Worm (Caenorhabditis elegans) whole organism, L4 larva: ENCODE measurements around the gene srh-39.

Experiments used
- aly-2 ChIP-seq: sonication (generic microtip); optimal IDR thresholded peaks from 2 replicates; lab custom pipeline; 2018; ENCODE audit warnings: missing biosample characterization, missing genetic modification characterization
- ces-1 ChIP-seq: fragments of 150-350 bp; sonication (generic microtip); optimal IDR thresholded peaks from 4 replicates; lab custom pipeline; 2014; ENCODE audit warnings: missing biosample characterization, missing genetic modification reagents, missing genetic modification characterization
- hlh-30 ChIP-seq: sonication (generic microtip); optimal IDR thresholded peaks from 2 replicates; lab custom pipeline; 2017; ENCODE audit warnings: antibody characterized with exemption, mild to moderate bottlenecking, missing genetic modification characterization, missing compliant biosample characterization; ENCODE audit not compliant: insufficient read depth
- lin-1 ChIP-seq: fragments of 200-800 bp; sonication (Bioruptor generic); IDR thresholded peaks from 2 replicates; pipeline ENCODE4 v1.3.6; 2022; ENCODE audit warnings: missing genetic modification reagents, missing genetic modification characterization, missing compliant biosample characterization
- lin-38 ChIP-seq: fragments of 200-800 bp; sonication (Bioruptor generic); IDR thresholded peaks from 2 replicates; pipeline ENCODE4 v1.3.6; 2022; ENCODE audit warnings: missing genetic modification reagents, missing genetic modification characterization, missing compliant biosample characterization
- lir-3 ChIP-seq: sonication (generic microtip); optimal IDR thresholded peaks from 2 replicates; lab custom pipeline; 2016; ENCODE audit warnings: mild to moderate bottlenecking, missing genetic modification characterization, missing compliant biosample characterization
- nhr-10 ChIP-seq: fragments of 150-350 bp; optimal IDR thresholded peaks from 2 replicates; lab custom pipeline; 2014; ENCODE audit warnings: missing biosample characterization, missing genetic modification characterization
- nhr-237 ChIP-seq: sonication (generic microtip); optimal IDR thresholded peaks from 2 replicates; lab custom pipeline; 2017; ENCODE audit warnings: missing biosample characterization, missing genetic modification characterization
- sdz-12 ChIP-seq: fragments of 200-800 bp; sonication (Bioruptor generic); optimal IDR thresholded peaks from 2 replicates; lab custom pipeline; 2018; ENCODE audit warnings: mild to moderate bottlenecking, missing genetic modification characterization, missing compliant biosample characterization
- spr-3 ChIP-seq: fragments of 200-800 bp; sonication (Bioruptor generic); optimal IDR thresholded peaks from 2 replicates; lab custom pipeline; 2018; ENCODE audit warnings: mild to moderate bottlenecking, missing genetic modification characterization, missing compliant biosample characterization
- tra-1 ChIP-seq: fragments of 200-800 bp; sonication (Bioruptor generic); IDR thresholded peaks from 2 replicates; pipeline ENCODE4 v1.3.6; 2022; ENCODE audit warnings: missing genetic modification reagents, missing genetic modification characterization, missing compliant biosample characterization
- zfp-2 ChIP-seq: sonication (generic microtip); optimal IDR thresholded peaks from 2 replicates; lab custom pipeline; 2016; ENCODE audit warnings: mild to moderate bottlenecking, missing genetic modification characterization, missing compliant biosample characterization
- zfp-3 ChIP-seq: fragments of 200-800 bp; sonication (Bioruptor generic); conservative IDR thresholded peaks from 2 replicates; pipeline ENCODE4 v1.3.6; 2022; ENCODE audit warnings: missing genetic modification reagents, missing genetic modification characterization, missing compliant biosample characterization

DNA sequence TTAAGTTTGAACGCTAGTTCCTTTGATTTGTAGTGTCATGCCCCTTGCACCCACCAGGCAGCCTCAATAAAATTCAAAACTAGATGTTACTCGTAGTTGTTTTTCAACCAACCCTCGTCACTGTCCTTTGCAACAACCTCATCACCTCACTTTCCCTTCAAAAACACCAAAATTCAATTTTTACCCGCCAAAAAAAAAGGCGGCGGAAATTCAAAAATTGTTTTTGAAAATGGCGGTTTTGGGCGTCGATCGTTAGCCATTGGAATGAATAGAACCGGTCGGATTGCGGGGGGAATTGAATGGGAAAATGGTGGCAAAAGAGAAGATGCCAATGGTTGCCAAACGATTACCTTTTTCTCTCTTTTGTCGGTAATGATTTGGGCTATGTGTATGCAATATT, 40.7 kb upstream of the srh-39 start:
- TF ChIP-seq zfp-3 (GFP tag; lab: Robert Waterston, UW) (no peak), spr-3 (no peak), nhr-10 (no peak), tra-1 (GFP tag; lab: Robert Waterston, UW) (no peak), aly-2 (tag; lab: Kevin White, UChicago) (no peak), lin-1 (GFP tag; lab: Robert Waterston, UW) (no peak), hlh-30 (no peak), ces-1 (GFP tag; lab: Kevin White, UChicago) (no peak), lin-38 (no peak), lir-3 (no peak), nhr-237 (tag; lab: Kevin White, UChicago) (no peak), zfp-2 (tag; lab: Kevin White, UChicago) (no peak), sdz-12 (GFP tag; lab: Kevin White, UChicago) (no peak)
